Fruit fly (Drosophila melanogaster) whole organism, embryonic: ENCODE results near the gene Slimp.

Experiments used
- CG10431 ChIP-seq: fragments of 200-800 bp; sonication (Bioruptor generic); optimal IDR thresholded peaks from 3 replicates; lab custom pipeline; 2018; ENCODE audit warnings: missing biosample characterization, mild to moderate bottlenecking, missing genetic modification characterization
- CG9609 ChIP-seq: fragments of 200-800 bp; sonication (Bioruptor generic); optimal IDR thresholded peaks from 3 replicates; lab custom pipeline; 2016; ENCODE audit warnings: missing biosample characterization, missing genetic modification characterization
- Dad ChIP-seq: fragments of 200-800 bp; sonication (Bioruptor generic); optimal IDR thresholded peaks from 3 replicates; lab custom pipeline; 2016; ENCODE audit warnings: missing biosample characterization, missing genetic modification characterization
- Deaf1 ChIP-seq: fragments of 200-800 bp; optimal IDR thresholded peaks from 3 replicates; lab custom pipeline; 2019; ENCODE audit warnings: missing biosample characterization, mild to moderate bottlenecking, missing genetic modification characterization, moderate library complexity
- Gug ChIP-seq: fragments of 200-800 bp; sonication (Bioruptor generic); IDR thresholded peaks from 4 replicates; pipeline ENCODE4 v1.3.6; 2022; ENCODE audit warnings: missing biosample characterization, missing genetic modification characterization
- pan ChIP-seq, 4 experiments: fragments of >200 bp in 3 of 4; fragments of 200-800 bp in 1 of 4; sonication (Bioruptor generic) in 1 of 4; optimal IDR thresholded peaks in 3 of 4; IDR thresholded peaks in 1 of 4; 2 replicates each; pipeline versions ENCODE4 v1.3.6 to Lab custom; 2017 to 2022; ENCODE audit warnings: missing biosample characterization in 2 of 4, missing genetic modification characterization in 2 of 4, mixed read lengths in 1 of 4
- ro ChIP-seq: fragments of 200-800 bp; sonication (Bioruptor generic); IDR thresholded peaks from 2 replicates; pipeline ENCODE4 v1.3.6; 2022; ENCODE audit warnings: missing biosample characterization, missing genetic modification characterization
- slp2 ChIP-seq: fragments of 200-800 bp; sonication (Bioruptor generic); optimal IDR thresholded peaks from 2 replicates; lab custom pipeline; 2016; ENCODE audit warnings: missing biosample characterization, missing genetic modification characterization

DNA sequence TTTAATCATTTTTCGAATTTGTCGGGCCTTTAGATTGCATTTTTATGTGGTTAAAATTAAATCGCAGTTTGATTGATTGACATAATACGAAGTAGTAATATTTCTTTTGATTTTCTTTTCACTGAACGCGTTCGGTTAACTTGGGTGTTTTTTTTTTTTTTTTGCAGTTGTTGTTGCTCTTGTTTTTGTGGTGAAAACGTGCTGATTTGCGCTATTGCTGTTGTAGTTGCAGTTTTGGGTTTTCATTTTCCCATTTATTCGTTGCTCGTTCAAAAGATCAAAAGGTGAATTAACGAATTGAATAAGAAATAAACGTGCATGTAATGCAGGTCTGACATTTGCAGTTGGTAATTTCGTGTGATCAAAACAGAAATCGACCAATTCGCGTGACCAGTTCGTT is 47.3 kb downstream of the Slimp start:
- TF ChIP-seq CG9609 (GFP tag; lab: Kevin White, UChicago) = no peak
- no peak for TF ChIP-seq pan (optimal IDR thresholded peaks at IDR 0.05; lab: Kevin White, UChicago)
- TF ChIP-seq pan (GFP tag; optimal IDR thresholded peaks at IDR 0.05 in 1 of 2, IDR thresholded peaks at IDR 0.05 in 1 of 2) = no peak
- TF ChIP-seq ro (GFP tag; lab: Robert Waterston, UW) = no peak
- TF ChIP-seq slp2 (GFP tag; lab: Kevin White, UChicago) = no peak
- no peak for TF ChIP-seq Deaf1 (tag; lab: Kevin White, UChicago)
- no peak for TF ChIP-seq Dad (GFP tag; lab: Kevin White, UChicago)
- TF ChIP-seq Gug (GFP tag; lab: Robert Waterston, UW) = no peak
- no peak for TF ChIP-seq CG10431 (GFP tag; lab: Kevin White, UChicago)
